Worm (Caenorhabditis elegans) whole organism, early embryonic: ENCODE measurements around the gene ubq-1.

Experiments used
- B0310.2 ChIP-seq: sonication (generic microtip); optimal IDR thresholded peaks from 2 replicates; lab custom pipeline; 2016; ENCODE audit warnings: mild to moderate bottlenecking, missing genetic modification characterization, missing compliant biosample characterization
- F13C5.2 ChIP-seq: sonication (generic microtip); optimal IDR thresholded peaks from 2 replicates; lab custom pipeline; 2017; ENCODE audit warnings: mild to moderate bottlenecking, missing genetic modification characterization, inconsistent platforms, missing compliant biosample characterization
- aly-1 ChIP-seq: sonication (generic microtip); optimal IDR thresholded peaks from 2 replicates; lab custom pipeline; 2016; ENCODE audit warnings: missing genetic modification characterization, missing compliant biosample characterization
- ama-1 ChIP-seq: fragments of 150-350 bp; optimal IDR thresholded peaks from 2 replicates; lab custom pipeline; 2014
- ceh-13 ChIP-seq: fragments of 200-800 bp; sonication (Bioruptor generic); optimal IDR thresholded peaks from 2 replicates; lab custom pipeline; 2018; ENCODE audit warnings: mild to moderate bottlenecking, missing genetic modification characterization, missing compliant biosample characterization
- ceh-36 ChIP-seq: sonication (generic microtip); optimal IDR thresholded peaks from 2 replicates; lab custom pipeline; 2016; ENCODE audit warnings: missing genetic modification characterization, inconsistent platforms, missing compliant biosample characterization
- ets-7 ChIP-seq: sonication (generic microtip); optimal IDR thresholded peaks from 2 replicates; lab custom pipeline; 2016; ENCODE audit warnings: missing genotype, missing genetic modification characterization, missing compliant biosample characterization
- flt-1 ChIP-seq: fragments of 200-800 bp; sonication (Bioruptor generic); IDR thresholded peaks from 2 replicates; pipeline ENCODE4 v1.3.6; 2022; ENCODE audit warnings: missing genetic modification characterization, missing compliant biosample characterization
- hmbx-1 ChIP-seq: sonication (generic microtip); optimal IDR thresholded peaks from 2 replicates; lab custom pipeline; 2016; ENCODE audit warnings: mild to moderate bottlenecking, missing genetic modification characterization, missing compliant biosample characterization
- hmg-4 ChIP-seq: fragments of 200-800 bp; sonication (Bioruptor generic); optimal IDR thresholded peaks from 2 replicates; lab custom pipeline; 2018; ENCODE audit warnings: mild to moderate bottlenecking, missing genetic modification characterization, missing compliant biosample characterization
- hnd-1 ChIP-seq: sonication (generic microtip); optimal IDR thresholded peaks from 2 replicates; lab custom pipeline; 2016; ENCODE audit warnings: missing genetic modification characterization, missing compliant biosample characterization
- pes-1 ChIP-seq: fragments of 200-800 bp; sonication (Bioruptor generic); IDR thresholded peaks from 2 replicates; pipeline ENCODE4 v1.3.6; 2022; ENCODE audit warnings: missing genetic modification reagents, missing genetic modification characterization, missing compliant biosample characterization
- scrt-1 ChIP-seq: fragments of 200-800 bp; sonication (Bioruptor generic); IDR thresholded peaks from 2 replicates; pipeline ENCODE4 v1.3.6; 2022; ENCODE audit warnings: missing genetic modification characterization, missing compliant biosample characterization
- sea-1 ChIP-seq: fragments of 200-800 bp; sonication (Bioruptor generic); conservative IDR thresholded peaks from 2 replicates; pipeline ENCODE4 v1.3.6; 2022; ENCODE audit warnings: missing genetic modification characterization, missing compliant biosample characterization
- tbx-11 ChIP-seq: fragments of 200-800 bp; sonication (Bioruptor generic); IDR thresholded peaks from 2 replicates; pipeline ENCODE4 v1.3.6; 2022; ENCODE audit warnings: missing genetic modification characterization, missing compliant biosample characterization
- tbx-37 ChIP-seq: fragments of 200-800 bp; sonication (Bioruptor generic); conservative IDR thresholded peaks from 2 replicates; pipeline ENCODE4 v1.3.6; 2022; ENCODE audit warnings: missing genetic modification reagents, missing genetic modification characterization, missing compliant biosample characterization
- tra-4 ChIP-seq: sonication (generic microtip); optimal IDR thresholded peaks from 2 replicates; lab custom pipeline; 2017; ENCODE audit warnings: missing genetic modification characterization, missing compliant biosample characterization

ubq-1 gene

DNA sequence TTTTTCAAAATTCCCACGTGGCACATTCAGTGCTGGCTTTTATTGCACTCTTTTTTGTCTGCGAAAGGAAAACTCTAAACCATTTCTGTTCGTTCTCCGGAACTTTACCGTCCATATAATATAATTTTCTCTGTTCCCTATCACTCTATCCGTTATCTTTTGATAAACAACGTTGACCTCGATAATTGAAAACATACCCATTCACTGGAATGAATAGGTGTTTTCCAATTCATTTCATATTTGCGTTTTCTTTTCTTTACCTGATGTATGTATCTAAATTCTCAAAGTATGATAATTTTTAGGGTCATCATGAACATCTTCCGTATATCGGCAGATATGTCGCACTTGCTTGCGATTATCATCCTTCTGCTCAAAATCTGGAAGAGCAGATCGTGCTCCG, 33.3 kb upstream of the ubq-1 start, which contains the start of gene erd-2.2:
Gene erd-2.2 (plus strand): TSS at position 301 of the 400 bp plus-strand sequence.
- TF ChIP-seq tra-4 (tag; lab: Kevin White, UChicago) (no peak), hmg-4 (GFP tag; lab: Kevin White, UChicago) (no peak), ama-1 (no peak), flt-1 (GFP tag; lab: Robert Waterston, UW) (no peak), scrt-1 (GFP tag; lab: Robert Waterston, UW) (no peak)

DNA sequence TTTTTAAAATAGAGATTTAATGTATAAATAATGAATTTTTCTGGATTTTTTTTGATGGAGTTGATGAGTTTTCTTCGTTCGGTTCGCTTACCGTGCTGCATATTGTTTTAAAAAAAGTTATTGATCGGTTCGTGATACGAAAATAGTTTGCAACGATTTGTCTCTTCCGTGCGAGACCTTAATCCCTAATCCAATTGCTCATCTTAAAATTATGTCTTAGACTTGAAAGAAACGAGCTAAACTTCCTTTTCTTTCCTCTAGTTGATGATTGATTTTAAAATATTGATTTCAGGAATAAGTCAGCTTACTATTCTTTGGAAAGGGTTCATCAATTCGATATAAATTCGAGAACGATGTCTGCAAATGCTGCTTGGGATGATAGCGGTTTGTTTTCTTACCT, 31.6 kb upstream of the ubq-1 start, which contains the start of gene C28H8.3:
Gene C28H8.3 (plus strand): TSS at position 293 of the 400 bp plus-strand sequence.
- TF ChIP-seq tbx-37 (GFP tag; lab: Robert Waterston, UW) (no peak), ets-7 (tag; lab: Kevin White, UChicago) (no peak), scrt-1 (GFP tag; lab: Robert Waterston, UW) (no peak), hnd-1 (tag; lab: Kevin White, UChicago) (no peak), B0310.2 (tag; lab: Kevin White, UChicago) (no peak), hmbx-1 (no peak), hmg-4 (GFP tag; lab: Kevin White, UChicago) (no peak), ceh-36 (tag; lab: Kevin White, UChicago) (no peak), tra-4 (tag; lab: Kevin White, UChicago) (no peak), ama-1 (no peak), flt-1 (GFP tag; lab: Robert Waterston, UW) (no peak), tbx-11 (GFP tag; lab: Robert Waterston, UW) (no peak), sea-1 (no peak), ceh-13 (GFP tag; lab: Kevin White, UChicago) (no peak), aly-1 (tag; lab: Kevin White, UChicago) (no peak), F13C5.2 (tag; lab: Kevin White, UChicago) (no peak), pes-1 (no peak)

DNA sequence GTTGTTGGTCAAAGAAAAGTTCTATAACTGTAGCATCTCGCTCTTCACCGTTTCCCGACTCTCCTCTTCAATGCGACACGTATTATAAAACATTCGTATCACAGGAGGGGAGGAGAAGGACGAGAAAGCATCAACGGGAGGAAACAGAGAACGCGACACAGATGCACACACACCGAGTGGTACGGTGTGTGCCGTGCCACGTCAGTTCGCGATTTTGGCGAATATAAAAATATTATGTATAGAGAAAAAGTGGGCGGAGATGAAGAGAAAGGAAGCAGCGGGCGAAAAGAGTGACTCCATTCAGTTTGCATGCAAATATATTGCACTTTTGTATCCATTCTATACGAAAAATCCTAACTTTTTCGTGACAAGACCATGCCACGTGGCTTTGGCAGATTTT, 25.3 kb upstream of the ubq-1 start:
- peak; percentile 23 for TF ChIP-seq aly-1 (tag; lab: Kevin White, UChicago)
- TF ChIP-seq sea-1 = no peak

DNA sequence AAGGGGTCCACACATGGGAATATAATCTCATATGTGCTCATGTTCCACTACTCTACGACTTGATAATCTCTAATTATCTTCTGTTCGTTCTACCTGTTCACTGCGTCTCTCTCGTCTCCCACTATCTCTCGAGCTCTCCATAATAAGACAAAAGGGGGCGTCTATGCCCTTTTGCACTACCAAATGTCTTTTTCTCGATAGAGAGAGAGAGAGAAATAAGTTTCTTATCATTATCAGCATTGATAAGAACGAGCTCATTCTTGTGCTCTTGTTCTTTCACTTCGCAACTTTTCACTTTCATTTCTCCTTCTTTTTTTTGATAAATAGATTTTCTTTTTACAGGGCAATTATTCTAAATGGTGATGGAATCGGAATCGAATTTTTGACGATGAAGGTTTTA, 24.1 kb upstream of the ubq-1 start:
- TF ChIP-seq hmg-4 (GFP tag; lab: Kevin White, UChicago) (no peak), ceh-36 (tag; lab: Kevin White, UChicago) (no peak), sea-1 (no peak), ama-1 (no peak), pes-1 (no peak), tra-4 (tag; lab: Kevin White, UChicago) (no peak), ceh-13 (GFP tag; lab: Kevin White, UChicago) (no peak), ets-7 (tag; lab: Kevin White, UChicago) (no peak), scrt-1 (GFP tag; lab: Robert Waterston, UW) (no peak), tbx-37 (GFP tag; lab: Robert Waterston, UW) (no peak), tbx-11 (GFP tag; lab: Robert Waterston, UW) (no peak), F13C5.2 (tag; lab: Kevin White, UChicago) (no peak), hmbx-1 (no peak), flt-1 (GFP tag; lab: Robert Waterston, UW) (no peak)

DNA sequence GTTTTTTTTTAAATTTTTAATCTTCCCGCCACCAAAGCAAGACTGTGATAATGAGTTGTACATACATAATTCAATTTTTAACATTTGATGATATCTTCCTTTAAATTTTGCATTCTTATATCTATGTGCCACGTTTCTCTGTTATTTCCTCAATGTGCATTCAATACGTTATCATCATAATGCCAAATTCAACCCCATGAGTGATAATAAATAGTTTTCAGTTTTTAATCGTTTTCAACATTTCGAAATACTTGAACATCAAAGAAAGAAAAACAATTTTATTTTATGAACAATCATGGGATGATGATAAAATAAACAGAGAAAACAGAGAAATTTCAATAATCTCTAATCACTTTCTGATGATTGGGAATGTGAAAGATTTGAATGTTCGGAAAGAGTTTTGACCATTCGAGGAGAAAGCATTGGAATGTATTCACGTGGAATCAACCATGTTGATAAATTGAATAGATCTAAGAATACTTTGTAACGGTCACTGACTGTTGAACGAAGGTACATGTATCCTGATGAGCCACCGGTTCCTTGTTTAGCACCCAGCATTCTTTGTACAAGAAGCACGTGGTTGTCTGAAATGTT, 22.6 kb upstream of the ubq-1 start:
- TF ChIP-seq hmg-4 (GFP tag; lab: Kevin White, UChicago) (no peak), flt-1 (GFP tag; lab: Robert Waterston, UW) (no peak), pes-1 (no peak), aly-1 (tag; lab: Kevin White, UChicago) (no peak), F13C5.2 (tag; lab: Kevin White, UChicago) (no peak), ceh-13 (GFP tag; lab: Kevin White, UChicago) (no peak), ama-1 (no peak), ceh-36 (tag; lab: Kevin White, UChicago) (no peak), B0310.2 (tag; lab: Kevin White, UChicago) (no peak), scrt-1 (GFP tag; lab: Robert Waterston, UW) (no peak), tbx-37 (GFP tag; lab: Robert Waterston, UW) (no peak), hmbx-1 (no peak), ets-7 (tag; lab: Kevin White, UChicago) (no peak), sea-1 (no peak), hnd-1 (tag; lab: Kevin White, UChicago) (no peak), tbx-11 (GFP tag; lab: Robert Waterston, UW) (no peak), tra-4 (tag; lab: Kevin White, UChicago) (no peak)

DNA sequence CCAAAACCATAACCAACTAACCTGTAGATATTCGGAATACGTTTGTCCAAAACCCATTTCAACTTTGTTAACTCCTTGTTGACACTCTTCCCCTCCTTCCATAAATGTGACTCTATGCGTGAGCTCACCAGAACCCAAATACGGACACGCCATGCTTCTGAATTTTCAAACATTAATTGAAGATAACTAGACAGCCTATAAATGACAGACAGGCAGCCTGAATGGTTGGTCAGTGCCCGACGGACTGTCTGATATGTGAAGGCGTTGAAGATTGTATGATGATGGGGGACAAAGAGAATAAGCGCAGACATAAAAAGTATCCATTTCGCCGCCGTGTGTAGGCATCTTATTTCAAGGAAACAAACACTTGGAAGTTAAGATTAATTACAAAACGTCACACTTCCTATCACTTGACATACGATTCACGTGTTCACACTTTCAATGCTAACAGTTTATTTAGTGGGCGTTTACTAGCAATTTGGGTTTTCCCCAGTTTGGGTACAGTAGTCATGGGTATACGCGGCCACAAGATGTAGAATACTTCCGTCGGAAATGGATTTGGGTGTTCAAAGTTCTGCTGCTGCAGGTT, 20.2 kb upstream of the ubq-1 start, which contains the start of the genes tdo-2 and C28H8.2:
Gene tdo-2 (minus strand): TSS at position 157 of the 589 bp plus-strand sequence.
Gene C28H8.2 (plus strand): TSS at position 524 of the 589 bp plus-strand sequence.
- no peak for TF ChIP-seq tra-4 (tag; lab: Kevin White, UChicago)
- no peak for TF ChIP-seq ets-7 (tag; lab: Kevin White, UChicago)
- no peak for TF ChIP-seq B0310.2 (tag; lab: Kevin White, UChicago)
- TF ChIP-seq hnd-1 (tag; lab: Kevin White, UChicago) = no peak
- TF ChIP-seq tbx-11 (GFP tag; lab: Robert Waterston, UW) = no peak
- TF ChIP-seq ceh-36 (tag; lab: Kevin White, UChicago) = no peak
- no peak for TF ChIP-seq flt-1 (GFP tag; lab: Robert Waterston, UW)

DNA sequence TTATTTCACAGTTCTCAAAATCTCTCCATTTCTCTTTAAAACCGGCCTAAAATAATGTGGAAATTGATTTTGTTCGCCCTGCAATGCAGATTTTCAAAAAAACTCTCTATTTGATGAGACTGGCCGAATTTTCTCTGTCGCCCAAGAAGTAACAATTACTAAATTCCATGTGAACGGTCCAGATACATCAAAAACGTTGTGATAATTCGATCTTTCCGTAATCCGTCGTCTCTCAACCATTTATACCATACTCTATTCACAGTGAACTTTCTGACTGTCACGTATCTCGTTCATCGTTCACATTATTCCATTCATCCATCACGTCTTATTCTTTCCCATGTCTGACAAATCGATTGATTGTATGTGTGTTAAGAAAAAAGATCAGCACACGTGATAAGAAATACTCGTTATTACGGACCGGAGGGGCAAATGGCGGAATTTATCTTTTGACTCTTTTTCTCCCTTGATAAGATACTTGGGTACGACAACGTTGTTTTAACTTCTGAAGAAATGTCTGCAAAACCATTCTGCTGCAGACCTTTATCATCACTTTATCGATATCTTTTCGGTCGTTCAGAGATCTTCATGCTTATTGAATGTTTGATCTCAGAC, 18.9 kb upstream of the ubq-1 start:
- TF ChIP-seq hnd-1 (tag; lab: Kevin White, UChicago) = no peak
- TF ChIP-seq scrt-1 (GFP tag; lab: Robert Waterston, UW) = no peak
